Worm (Caenorhabditis elegans): ENCODE measurements around the gene npp-22.
A peak's percentile ranks its signal among the peaks of the same experiment; 100 is the strongest.

npp-22 gene

ce11 chrV:11733460-11733859, at the start of gene npp-22:
TSS of gene npp-22 (minus strand) at chrV:11733472.
- TF ChIP-seq daf-8 (GFP tag; IDR thresholded peaks at IDR 0.05) (no peak), skn-1 (tag; optimal IDR thresholded peaks at IDR 0.05) (no peak), arid-1 (GFP tag; conservative IDR thresholded peaks at IDR 0.05) (no peak), D1046.2 (GFP tag; IDR thresholded peaks at IDR 0.05) (no peak), Y75B8A.6 (GFP tag; IDR thresholded peaks at IDR 0.05) (no peak), rbr-2 (tag; optimal IDR thresholded peaks at IDR 0.05) (peak; percentile 36), T20F7.1 (GFP tag; optimal IDR thresholded peaks at IDR 0.05) (peak; percentile 41), nhr-42 (GFP tag; IDR thresholded peaks at IDR 0.05) (no peak), aly-2 (tag; optimal IDR thresholded peaks at IDR 0.05) (no peak), ceh-28 (tag; optimal IDR thresholded peaks at IDR 0.05) (no peak), nhr-25 (tag; optimal IDR thresholded peaks at IDR 0.05; ENCODE audit: borderline replicate concordance, insufficient read depth) (no peak), ZK546.5 (tag; optimal IDR thresholded peaks at IDR 0.05) (no peak), nhr-10 (tag; optimal IDR thresholded peaks at IDR 0.05) (no peak), zip-2 (tag; optimal IDR thresholded peaks at IDR 0.05) (no peak), madf-5 (GFP tag; IDR thresholded peaks at IDR 0.05) (no peak), dpl-1 (GFP tag; optimal IDR thresholded peaks at IDR 0.05) (peak; percentile 94), mep-1 (tag; optimal IDR thresholded peaks at IDR 0.05) (no peak), daf-12 (tag; optimal IDR thresholded peaks at IDR 0.05) (no peak), daf-16 (GFP tag; optimal IDR thresholded peaks at IDR 0.05) (no peak), daf-16 (tag; optimal IDR thresholded peaks at IDR 0.05) (no peak), madf-9 (GFP tag; conservative IDR thresholded peaks at IDR 0.05) (no peak), cey-2 (tag; optimal IDR thresholded peaks at IDR 0.05; ENCODE audit: borderline replicate concordance, insufficient read depth) (no peak), nhr-77 (tag; optimal IDR thresholded peaks at IDR 0.05) (no peak), mdt-29 (GFP tag; IDR thresholded peaks at IDR 0.05) (no peak), dve-1 (tag; optimal IDR thresholded peaks at IDR 0.05; ENCODE audit: insufficient read depth) (no peak), dmd-8 (GFP tag; IDR thresholded peaks at IDR 0.05) (no peak), ceh-62 (tag; optimal IDR thresholded peaks at IDR 0.05) (no peak), lin-29 (GFP tag; IDR thresholded peaks at IDR 0.05) (no peak), saeg-2 (GFP tag; IDR thresholded peaks at IDR 0.05) (no peak), lin-38 (GFP tag; IDR thresholded peaks at IDR 0.05) (peak; percentile 91), nhr-41 (GFP tag; IDR thresholded peaks at IDR 0.05) (no peak), set-16 (GFP tag; IDR thresholded peaks at IDR 0.05) (no peak), nhr-6 (tag; optimal IDR thresholded peaks at IDR 0.05) (peak; percentile 34), F44E2.7 (GFP tag; IDR thresholded peaks at IDR 0.05) (no peak), lsy-2 (tag; optimal IDR thresholded peaks at IDR 0.05) (no peak), spr-3 (GFP tag; optimal IDR thresholded peaks at IDR 0.05) (no peak), ces-1 (GFP tag; optimal IDR thresholded peaks at IDR 0.05) (no peak), mxl-3 (GFP tag; optimal IDR thresholded peaks at IDR 0.05) (no peak), spr-1 (tag; optimal IDR thresholded peaks at IDR 0.05) (no peak), ztf-11 (tag; optimal IDR thresholded peaks at IDR 0.05) (no peak), pha-4 (GFP tag; IDR thresholded peaks at IDR 0.05) (no peak), pha-4 (tag; optimal IDR thresholded peaks at IDR 0.05) (peak; percentile 67), hmg-1.1 (GFP tag; IDR thresholded peaks at IDR 0.05) (no peak), fos-1 (tag; optimal IDR thresholded peaks at IDR 0.05) (no peak), mxl-2 (GFP tag; conservative IDR thresholded peaks at IDR 0.05) (no peak), lin-39 (tag; optimal IDR thresholded peaks at IDR 0.05) (no peak), nhr-28 (tag; optimal IDR thresholded peaks at IDR 0.05) (peak; percentile 19), F37D6.2 (tag; optimal IDR thresholded peaks at IDR 0.05) (no peak), tra-1 (GFP tag; IDR thresholded peaks at IDR 0.05) (no peak)

Measured in whole organism, L4 larva.